Worm (Caenorhabditis elegans) whole organism, early embryonic: ENCODE data around the gene nhx-9.
A peak's percentile ranks its signal among the peaks of the same experiment; 100 is the strongest.

ENCODE experiments used
- B0310.2 ChIP-seq: sonication (generic microtip); optimal IDR thresholded peaks from 2 replicates; lab custom pipeline; 2016; ENCODE audit warnings: mild to moderate bottlenecking, missing genetic modification characterization, missing compliant biosample characterization
- F13C5.2 ChIP-seq: sonication (generic microtip); optimal IDR thresholded peaks from 2 replicates; lab custom pipeline; 2017; ENCODE audit warnings: mild to moderate bottlenecking, missing genetic modification characterization, inconsistent platforms, missing compliant biosample characterization
- aly-1 ChIP-seq: sonication (generic microtip); optimal IDR thresholded peaks from 2 replicates; lab custom pipeline; 2016; ENCODE audit warnings: missing genetic modification characterization, missing compliant biosample characterization
- ama-1 ChIP-seq: fragments of 150-350 bp; optimal IDR thresholded peaks from 2 replicates; lab custom pipeline; 2014
- ceh-13 ChIP-seq: fragments of 200-800 bp; sonication (Bioruptor generic); optimal IDR thresholded peaks from 2 replicates; lab custom pipeline; 2018; ENCODE audit warnings: mild to moderate bottlenecking, missing genetic modification characterization, missing compliant biosample characterization
- ceh-36 ChIP-seq: sonication (generic microtip); optimal IDR thresholded peaks from 2 replicates; lab custom pipeline; 2016; ENCODE audit warnings: missing genetic modification characterization, inconsistent platforms, missing compliant biosample characterization
- ets-7 ChIP-seq: sonication (generic microtip); optimal IDR thresholded peaks from 2 replicates; lab custom pipeline; 2016; ENCODE audit warnings: missing genotype, missing genetic modification characterization, missing compliant biosample characterization
- flt-1 ChIP-seq: fragments of 200-800 bp; sonication (Bioruptor generic); IDR thresholded peaks from 2 replicates; pipeline ENCODE4 v1.3.6; 2022; ENCODE audit warnings: missing genetic modification characterization, missing compliant biosample characterization
- hmbx-1 ChIP-seq: sonication (generic microtip); optimal IDR thresholded peaks from 2 replicates; lab custom pipeline; 2016; ENCODE audit warnings: mild to moderate bottlenecking, missing genetic modification characterization, missing compliant biosample characterization
- hmg-4 ChIP-seq: fragments of 200-800 bp; sonication (Bioruptor generic); optimal IDR thresholded peaks from 2 replicates; lab custom pipeline; 2018; ENCODE audit warnings: mild to moderate bottlenecking, missing genetic modification characterization, missing compliant biosample characterization
- hnd-1 ChIP-seq: sonication (generic microtip); optimal IDR thresholded peaks from 2 replicates; lab custom pipeline; 2016; ENCODE audit warnings: missing genetic modification characterization, missing compliant biosample characterization
- pes-1 ChIP-seq: fragments of 200-800 bp; sonication (Bioruptor generic); IDR thresholded peaks from 2 replicates; pipeline ENCODE4 v1.3.6; 2022; ENCODE audit warnings: missing genetic modification reagents, missing genetic modification characterization, missing compliant biosample characterization
- scrt-1 ChIP-seq: fragments of 200-800 bp; sonication (Bioruptor generic); IDR thresholded peaks from 2 replicates; pipeline ENCODE4 v1.3.6; 2022; ENCODE audit warnings: missing genetic modification characterization, missing compliant biosample characterization
- sea-1 ChIP-seq: fragments of 200-800 bp; sonication (Bioruptor generic); conservative IDR thresholded peaks from 2 replicates; pipeline ENCODE4 v1.3.6; 2022; ENCODE audit warnings: missing genetic modification characterization, missing compliant biosample characterization
- tbx-11 ChIP-seq: fragments of 200-800 bp; sonication (Bioruptor generic); IDR thresholded peaks from 2 replicates; pipeline ENCODE4 v1.3.6; 2022; ENCODE audit warnings: missing genetic modification characterization, missing compliant biosample characterization
- tbx-37 ChIP-seq: fragments of 200-800 bp; sonication (Bioruptor generic); conservative IDR thresholded peaks from 2 replicates; pipeline ENCODE4 v1.3.6; 2022; ENCODE audit warnings: missing genetic modification reagents, missing genetic modification characterization, missing compliant biosample characterization
- tra-4 ChIP-seq: sonication (generic microtip); optimal IDR thresholded peaks from 2 replicates; lab custom pipeline; 2017; ENCODE audit warnings: missing genetic modification characterization, missing compliant biosample characterization

The nhx-9 gene

DNA sequence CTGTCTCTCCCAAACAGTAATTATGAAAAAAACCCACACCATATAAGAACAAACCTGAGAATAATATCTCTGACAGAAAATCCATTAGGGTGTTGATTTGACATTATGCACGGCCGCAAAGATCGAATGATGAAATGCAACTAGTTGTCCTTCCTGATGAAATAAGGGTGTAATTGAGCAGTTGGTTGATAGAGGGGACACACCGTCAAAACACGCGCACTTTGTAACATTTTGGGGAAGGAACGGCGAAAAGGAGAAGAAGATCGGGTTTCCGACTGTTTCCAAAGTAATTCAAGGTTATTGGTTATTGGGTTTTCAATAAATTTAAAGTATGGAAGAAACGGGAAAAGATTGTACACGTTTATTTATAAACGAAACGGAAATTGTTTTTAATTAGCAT lies 8.7 kb upstream of the nhx-9 start, which contains the start of gene ZK822.1:
Gene ZK822.1 (minus strand): TSS at position 121 of the 400 bp plus-strand sequence.
- no peak for TF ChIP-seq F13C5.2 (tag; lab: Kevin White, UChicago)
- TF ChIP-seq B0310.2 (tag; lab: Kevin White, UChicago) = no peak
- no peak for TF ChIP-seq tbx-11 (GFP tag; lab: Robert Waterston, UW)
- no peak for TF ChIP-seq hmg-4
- TF ChIP-seq scrt-1 (GFP tag; lab: Robert Waterston, UW) = no peak
- no peak for TF ChIP-seq aly-1 (tag; lab: Kevin White, UChicago)
- TF ChIP-seq hnd-1 (tag; lab: Kevin White, UChicago) = no peak
- TF ChIP-seq tbx-37 (GFP tag; lab: Robert Waterston, UW) = no peak
- TF ChIP-seq flt-1 = no peak
- TF ChIP-seq ama-1 = no peak
- no peak for TF ChIP-seq tra-4 (tag; lab: Kevin White, UChicago)
- TF ChIP-seq ceh-36 (tag; lab: Kevin White, UChicago) = no peak
- no peak for TF ChIP-seq ets-7
- TF ChIP-seq pes-1 (GFP tag; lab: Robert Waterston, UW) = no peak

DNA sequence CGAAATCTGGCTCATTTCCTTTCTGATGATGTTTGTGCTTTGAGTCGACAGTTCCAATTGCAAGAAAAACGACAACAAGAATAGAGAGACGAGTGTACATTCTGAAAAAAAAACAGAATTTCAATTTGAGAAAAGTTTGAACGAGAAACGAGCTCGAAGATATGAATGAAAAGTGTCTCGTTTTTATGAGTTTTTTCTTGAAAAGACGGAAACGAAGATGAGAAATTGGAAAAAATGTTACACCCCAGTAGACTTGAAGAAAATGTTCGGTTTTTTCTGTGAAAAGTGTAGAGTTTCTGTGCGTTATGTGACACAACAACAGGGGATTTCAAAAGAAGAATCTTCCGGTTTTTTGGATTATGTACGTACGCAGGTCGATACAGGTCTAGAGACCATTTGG lies 7.6 kb upstream of the nhx-9 start, which contains the start of gene srlf-31:
Gene srlf-31 (minus strand): TSS at position 101 of the 400 bp plus-strand sequence.
- TF ChIP-seq ceh-36 (tag; lab: Kevin White, UChicago) = no peak
- TF ChIP-seq aly-1 (tag; lab: Kevin White, UChicago) = no peak
- no peak for TF ChIP-seq B0310.2 (tag; lab: Kevin White, UChicago)
- TF ChIP-seq flt-1 = no peak
- no peak for TF ChIP-seq pes-1 (GFP tag; lab: Robert Waterston, UW)
- no peak for TF ChIP-seq hnd-1 (tag; lab: Kevin White, UChicago)
- TF ChIP-seq tbx-11 (GFP tag; lab: Robert Waterston, UW) = no peak
- TF ChIP-seq hmbx-1 = no peak
- TF ChIP-seq ceh-13 (GFP tag; lab: Kevin White, UChicago) = no peak
- TF ChIP-seq tra-4 (tag; lab: Kevin White, UChicago) = no peak
- TF ChIP-seq scrt-1 (GFP tag; lab: Robert Waterston, UW) = no peak

DNA sequence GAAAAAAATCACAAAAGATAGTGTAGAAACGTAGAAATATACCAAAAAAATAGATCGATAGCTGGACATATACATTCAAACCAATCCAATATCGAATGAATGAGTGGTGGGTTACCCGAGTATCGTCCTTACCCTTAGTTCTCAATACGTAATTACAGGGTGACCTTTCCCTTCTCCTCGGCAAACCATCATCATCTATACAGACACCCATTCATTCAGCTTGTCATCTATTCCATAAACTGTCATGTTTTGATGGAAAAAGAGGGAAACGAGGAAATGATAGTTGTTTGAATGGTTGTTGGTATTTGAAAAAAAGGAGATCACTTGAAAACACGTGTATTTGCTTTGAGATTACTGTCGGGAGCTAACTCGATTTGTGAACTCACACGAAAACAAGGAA lies 6.6 kb upstream of the nhx-9 start:
- TF ChIP-seq sea-1 (GFP tag; lab: Robert Waterston, UW) = no peak
- no peak for TF ChIP-seq ceh-36 (tag; lab: Kevin White, UChicago)
- TF ChIP-seq B0310.2 (tag; lab: Kevin White, UChicago) = no peak
- no peak for TF ChIP-seq tbx-37 (GFP tag; lab: Robert Waterston, UW)
- TF ChIP-seq ceh-13 (GFP tag; lab: Kevin White, UChicago) = no peak
- no peak for TF ChIP-seq pes-1 (GFP tag; lab: Robert Waterston, UW)
- TF ChIP-seq flt-1 = no peak
- no peak for TF ChIP-seq tra-4 (tag; lab: Kevin White, UChicago)

DNA sequence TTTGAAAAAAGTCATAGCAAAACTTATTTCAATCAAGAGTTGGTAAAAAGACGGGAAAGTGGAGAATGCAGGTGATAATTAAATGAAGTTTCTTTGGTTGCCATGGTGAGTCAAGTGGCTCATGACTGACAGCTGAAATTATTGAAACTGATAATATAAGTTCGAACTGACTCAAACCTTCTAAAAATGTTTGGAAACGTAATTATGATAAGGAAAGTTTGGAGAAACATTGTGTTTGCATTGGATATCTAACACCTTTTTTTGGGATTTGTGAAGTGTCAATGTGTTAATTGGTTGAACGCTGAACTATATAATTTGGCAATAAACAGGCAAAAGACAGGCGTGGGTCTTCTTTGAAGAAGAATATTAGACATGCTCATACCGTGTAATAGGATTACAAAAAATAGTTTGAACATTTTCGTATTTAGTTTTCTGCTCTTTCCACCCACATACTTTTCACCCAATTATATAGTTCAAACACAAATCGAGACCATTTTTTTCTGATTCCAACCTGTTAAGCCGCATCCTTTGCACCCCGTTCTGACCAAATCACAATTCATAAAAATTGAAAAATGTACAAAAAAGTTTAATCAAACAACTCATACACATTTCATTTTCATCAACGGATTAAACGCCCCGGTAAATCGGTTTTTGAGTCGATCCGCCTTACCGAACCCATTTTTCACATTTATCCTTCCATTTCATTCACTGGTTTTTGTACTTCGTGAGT lies 5.2 kb upstream of the nhx-9 start, which contains the start of the genes srlf-33 and srlf-32:
Gene srlf-33 (minus strand): TSS at position 101 of the 730 bp plus-strand sequence.
Gene srlf-32 (plus strand): TSS at position 680 of the 730 bp plus-strand sequence.
- no peak for TF ChIP-seq ceh-13 (GFP tag; lab: Kevin White, UChicago)
- TF ChIP-seq hmbx-1 = no peak
- no peak for TF ChIP-seq aly-1 (tag; lab: Kevin White, UChicago)

DNA sequence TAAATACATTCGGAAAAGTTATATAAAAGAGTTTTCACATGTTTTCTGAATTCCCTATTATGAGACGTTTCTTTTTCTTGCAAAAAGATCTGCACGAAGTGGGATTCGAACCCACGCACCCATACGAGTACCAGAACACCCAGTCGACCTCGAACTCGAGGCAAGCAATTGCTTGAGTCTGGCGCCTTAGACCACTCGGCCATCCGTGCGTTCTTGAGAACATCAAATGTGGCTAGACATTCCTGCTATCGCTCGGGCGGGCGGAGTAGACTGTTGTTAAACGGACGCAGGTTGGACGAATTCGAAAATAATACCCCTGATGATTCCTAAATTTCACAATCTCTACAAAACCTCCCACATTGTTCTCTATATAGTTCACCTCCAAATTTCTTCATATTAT lies 2.3 kb upstream of the nhx-9 start:
- TF ChIP-seq aly-1 (tag; lab: Kevin White, UChicago) (peak; percentile 48), ceh-13 (GFP tag; lab: Kevin White, UChicago) (peak; percentile 56), tra-4 (tag; lab: Kevin White, UChicago) (no peak), sea-1 (GFP tag; lab: Robert Waterston, UW) (0 out of 2 replicates have a peak, but pooled peaks have one; percentile 74), tbx-37 (GFP tag; lab: Robert Waterston, UW) (peak; percentile 55), scrt-1 (GFP tag; lab: Robert Waterston, UW) (peak; percentile 81), hnd-1 (tag; lab: Kevin White, UChicago) (peak; percentile 31), ceh-36 (tag; lab: Kevin White, UChicago) (peak; percentile 64), ets-7 (no peak), tbx-11 (GFP tag; lab: Robert Waterston, UW) (peak; percentile 69), flt-1 (peak; percentile 84), hmbx-1 (no peak), F13C5.2 (tag; lab: Kevin White, UChicago) (peak; percentile 37), ama-1 (no peak), B0310.2 (tag; lab: Kevin White, UChicago) (peak; percentile 50), pes-1 (GFP tag; lab: Robert Waterston, UW) (peak; percentile 82), hmg-4 (no peak)

DNA sequence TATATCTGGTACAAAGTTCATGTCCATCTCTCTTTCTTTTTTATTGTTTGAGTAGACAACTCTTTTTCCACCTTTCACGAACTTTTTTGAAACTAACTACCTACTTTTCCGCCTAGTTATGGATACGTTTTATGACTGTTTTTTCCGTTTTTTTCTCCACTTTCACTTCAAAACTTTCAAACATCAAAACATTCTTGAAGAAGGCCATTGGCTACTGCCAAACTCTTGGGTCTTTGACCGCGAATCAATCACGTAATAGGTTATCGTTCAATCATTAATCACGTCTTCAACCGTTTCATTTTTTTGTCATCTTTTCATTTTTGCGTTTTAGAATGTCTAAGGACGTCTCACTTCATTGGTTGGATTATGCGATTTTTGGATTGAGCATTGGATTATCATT lies 6.4 kb downstream of the nhx-9 start, which contains the start of gene slc-5A12:
Gene slc-5A12 (plus strand): TSS at position 333 of the 400 bp plus-strand sequence.
- TF ChIP-seq tra-4 (tag; lab: Kevin White, UChicago) = no peak
- TF ChIP-seq ets-7 = no peak
- TF ChIP-seq hnd-1 (tag; lab: Kevin White, UChicago) = no peak
- TF ChIP-seq scrt-1 (GFP tag; lab: Robert Waterston, UW) = no peak
- TF ChIP-seq hmg-4 = no peak
- TF ChIP-seq aly-1 (tag; lab: Kevin White, UChicago) = no peak

DNA sequence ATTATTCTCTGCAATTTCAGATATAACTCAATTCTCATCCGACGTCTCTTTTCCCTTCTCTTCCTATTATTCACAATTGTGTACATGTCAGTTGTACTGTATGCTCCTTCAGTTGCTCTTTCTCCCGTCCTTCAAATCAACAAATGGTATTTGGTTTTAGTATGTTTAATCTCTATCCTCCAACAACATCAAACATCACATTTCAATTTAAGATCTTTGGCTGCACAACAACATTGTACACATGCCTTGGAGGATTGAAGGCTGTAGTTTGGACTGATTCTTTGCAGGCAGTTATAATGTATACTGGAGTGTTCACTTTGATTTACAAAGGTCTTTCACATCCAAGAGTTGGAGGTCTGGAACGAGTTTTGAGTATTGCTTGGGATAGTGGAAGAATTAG lies 7.9 kb downstream of the nhx-9 start:
- no peak for TF ChIP-seq ama-1
- TF ChIP-seq ets-7 = no peak
- no peak for TF ChIP-seq scrt-1 (GFP tag; lab: Robert Waterston, UW)
- no peak for TF ChIP-seq ceh-13 (GFP tag; lab: Kevin White, UChicago)
- TF ChIP-seq tbx-11 (GFP tag; lab: Robert Waterston, UW) = no peak
- TF ChIP-seq tbx-37 (GFP tag; lab: Robert Waterston, UW) = no peak
- no peak for TF ChIP-seq pes-1 (GFP tag; lab: Robert Waterston, UW)
- TF ChIP-seq F13C5.2 (tag; lab: Kevin White, UChicago) = no peak
- no peak for TF ChIP-seq tra-4 (tag; lab: Kevin White, UChicago)
- TF ChIP-seq aly-1 (tag; lab: Kevin White, UChicago) = no peak
- TF ChIP-seq sea-1 (GFP tag; lab: Robert Waterston, UW) = no peak
- no peak for TF ChIP-seq hnd-1 (tag; lab: Kevin White, UChicago)
- no peak for TF ChIP-seq B0310.2 (tag; lab: Kevin White, UChicago)
- no peak for TF ChIP-seq flt-1
- TF ChIP-seq hmg-4 = no peak
- no peak for TF ChIP-seq ceh-36 (tag; lab: Kevin White, UChicago)
- no peak for TF ChIP-seq hmbx-1
